Worm (Caenorhabditis elegans) whole organism, L3 larva: ENCODE measurements around the gene math-20.

Source experiments
- nfya-1 ChIP-seq: sonication (generic microtip); optimal IDR thresholded peaks from 2 replicates; lab custom pipeline; 2017; ENCODE audit warnings: missing genetic modification characterization, mild to moderate bottlenecking, missing compliant biosample characterization, antibody characterized with exemption, moderate library complexity; ENCODE audit not compliant: insufficient read depth
- nhr-12 ChIP-seq: fragments of 150-350 bp; optimal IDR thresholded peaks from 2 replicates; lab custom pipeline; 2014; ENCODE audit warnings: missing biosample characterization, missing genetic modification characterization
- nhr-237 ChIP-seq: fragments of 150-350 bp; optimal IDR thresholded peaks from 2 replicates; lab custom pipeline; 2014; ENCODE audit warnings: missing biosample characterization, missing genetic modification characterization
- snpc-4 ChIP-seq: fragments of 150-350 bp; optimal IDR thresholded peaks from 2 replicates; lab custom pipeline; 2014; ENCODE audit warnings: missing biosample characterization, missing genetic modification characterization
- zag-1 ChIP-seq: fragments of 150-350 bp; optimal IDR thresholded peaks from 2 replicates; lab custom pipeline; 2014; ENCODE audit warnings: missing biosample characterization, missing genetic modification characterization

DNA sequence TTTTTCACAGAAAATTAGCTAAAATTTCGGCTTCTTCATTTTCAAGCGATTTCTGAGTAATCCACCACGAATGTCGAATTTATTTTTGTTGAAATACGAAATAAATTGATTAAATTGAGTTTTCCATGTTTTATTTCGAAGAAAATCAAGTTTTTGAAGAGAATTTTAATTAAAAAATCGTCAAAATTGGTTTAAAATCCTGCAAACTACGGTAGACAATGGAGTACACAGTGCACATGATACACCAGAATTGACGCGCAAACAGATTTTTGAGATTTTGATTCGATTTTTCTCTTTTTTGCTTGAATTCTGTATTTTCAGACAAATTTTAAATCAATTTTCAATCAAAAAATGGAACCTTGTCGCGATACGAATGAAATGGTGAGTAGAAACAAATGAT is 36.9 kb downstream of the math-20 start, which contains the start of gene F59H6.14:
- TF ChIP-seq zag-1 (no peak), nhr-12 (tag; lab: Kevin White, UChicago) (no peak), nfya-1 (tag; lab: Kevin White, UChicago) (no peak), nhr-237 (no peak), snpc-4 (tag; lab: Kevin White, UChicago) (no peak)
